Worm (Caenorhabditis elegans) whole organism, L3 larva: ENCODE measurements around the gene sel-1.

Experiments
- ama-1 ChIP-seq: fragments of 150-350 bp; optimal IDR thresholded peaks from 2 replicates; lab custom pipeline; 2018
- daf-12 ChIP-seq: fragments of 150-350 bp; optimal IDR thresholded peaks from 2 replicates; lab custom pipeline; 2014; ENCODE audit warnings: missing biosample characterization, missing genetic modification reagents, missing genetic modification characterization
- fkh-10 ChIP-seq: sonication (generic microtip); optimal IDR thresholded peaks from 2 replicates; lab custom pipeline; 2017; ENCODE audit warnings: missing biosample characterization, missing genetic modification reagents, missing genetic modification characterization
- fos-1 ChIP-seq: fragments of 150-350 bp; optimal IDR thresholded peaks from 2 replicates; lab custom pipeline; 2014; ENCODE audit warnings: missing biosample characterization, missing genetic modification characterization
- lsy-12 ChIP-seq: sonication (generic microtip); optimal IDR thresholded peaks from 2 replicates; lab custom pipeline; 2016; ENCODE audit warnings: mild to moderate bottlenecking, missing genetic modification characterization, missing compliant biosample characterization
- mdl-1 ChIP-seq: fragments of 150-350 bp; optimal IDR thresholded peaks from 2 replicates; lab custom pipeline; 2014; ENCODE audit warnings: missing biosample characterization, missing genetic modification characterization
- nhr-77 ChIP-seq: fragments of 150-350 bp; optimal IDR thresholded peaks from 2 replicates; lab custom pipeline; 2014; ENCODE audit warnings: missing biosample characterization, missing genetic modification characterization
- tbx-2 ChIP-seq: sonication (generic microtip); optimal IDR thresholded peaks from 2 replicates; lab custom pipeline; 2016; ENCODE audit warnings: mild to moderate bottlenecking, missing genetic modification characterization, missing compliant biosample characterization
- unc-62 ChIP-seq: fragments of 150-350 bp; sonication (generic microtip); optimal IDR thresholded peaks from 4 replicates; lab custom pipeline; 2014; ENCODE audit warnings: missing biosample characterization, missing genetic modification reagents, missing genetic modification characterization
- ztf-11 ChIP-seq: fragments of 150-350 bp; optimal IDR thresholded peaks from 2 replicates; lab custom pipeline; 2014; ENCODE audit warnings: missing biosample characterization, missing genetic modification characterization

DNA sequence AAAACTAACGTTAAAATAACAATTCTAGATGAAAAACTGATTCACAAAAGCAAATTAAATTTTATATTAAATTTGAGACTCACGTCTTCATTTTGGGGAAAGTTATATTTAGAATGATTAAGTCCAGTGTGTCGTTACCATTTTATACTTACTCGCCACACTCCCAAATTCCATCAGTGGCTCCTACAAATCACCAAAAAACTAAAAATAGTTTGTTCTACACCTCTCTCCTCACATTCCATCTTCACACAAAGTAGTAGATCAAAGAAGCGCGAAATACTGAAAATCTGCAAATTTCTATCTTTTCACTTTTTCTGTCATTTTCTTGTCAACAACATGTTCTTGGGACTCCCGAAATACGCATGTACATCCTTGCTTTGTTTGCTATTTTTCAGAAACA, 48.3 kb downstream of the sel-1 start, which contains the start of gene ZC116.5:
- no peak for TF ChIP-seq tbx-2 (tag; lab: Kevin White, UChicago)
- no peak for TF ChIP-seq nhr-77 (tag; lab: Kevin White, UChicago)
- no peak for TF ChIP-seq lsy-12 (tag; lab: Kevin White, UChicago)
- TF ChIP-seq fos-1, result no peak
- TF ChIP-seq fkh-10 (GFP tag; lab: Kevin White, UChicago), result no peak
- no peak for TF ChIP-seq ama-1 (lab: Kevin White, UChicago)
- no peak for TF ChIP-seq daf-12 (tag; lab: Kevin White, UChicago)
- no peak for TF ChIP-seq unc-62
- no peak for TF ChIP-seq mdl-1 (tag; lab: Kevin White, UChicago)
- no peak for TF ChIP-seq ztf-11 (tag; lab: Kevin White, UChicago)
